Worm (Caenorhabditis elegans) whole organism, L3 larva: ENCODE results near the gene clec-168.
A peak's percentile ranks its signal among the peaks of the same experiment; 100 is the strongest.

Experiments used
- R02D3.7 ChIP-seq: fragments of 150-350 bp; optimal IDR thresholded peaks from 2 replicates; lab custom pipeline; 2014; ENCODE audit warnings: missing biosample characterization, missing genetic modification characterization
- ZK546.5 ChIP-seq: sonication (generic microtip); optimal IDR thresholded peaks from 2 replicates; lab custom pipeline; 2017; ENCODE audit warnings: missing biosample characterization, missing genetic modification characterization
- aly-2 ChIP-seq: fragments of 150-350 bp; optimal IDR thresholded peaks from 2 replicates; lab custom pipeline; 2014; ENCODE audit warnings: missing biosample characterization, missing genetic modification characterization
- ama-1 ChIP-seq: fragments of 150-350 bp; optimal IDR thresholded peaks from 2 replicates; lab custom pipeline; 2018
- ceh-16 ChIP-seq: sonication (generic microtip); optimal IDR thresholded peaks from 2 replicates; lab custom pipeline; 2017; ENCODE audit warnings: missing biosample characterization, missing genetic modification characterization
- ceh-28 ChIP-seq: fragments of 150-350 bp; optimal IDR thresholded peaks from 2 replicates; lab custom pipeline; 2014; ENCODE audit warnings: missing biosample characterization, missing genetic modification reagents, missing genetic modification characterization
- ceh-82 ChIP-seq: fragments of 150-350 bp; optimal IDR thresholded peaks from 2 replicates; lab custom pipeline; 2014; ENCODE audit warnings: missing biosample characterization, missing genetic modification characterization
- ceh-9 ChIP-seq: sonication (generic microtip); optimal IDR thresholded peaks from 2 replicates; lab custom pipeline; 2018; ENCODE audit warnings: missing biosample characterization, missing genetic modification characterization
- daf-12 ChIP-seq: fragments of 150-350 bp; optimal IDR thresholded peaks from 2 replicates; lab custom pipeline; 2014; ENCODE audit warnings: missing biosample characterization, missing genetic modification reagents, missing genetic modification characterization
- egl-27 ChIP-seq: sonication (generic microtip); optimal IDR thresholded peaks from 4 replicates; lab custom pipeline; 2017; ENCODE audit warnings: missing biosample characterization, missing genetic modification reagents, missing genetic modification characterization
- egl-5 ChIP-seq: fragments of 150-350 bp; optimal IDR thresholded peaks from 2 replicates; lab custom pipeline; 2017; ENCODE audit warnings: missing biosample characterization, missing genetic modification reagents, missing genetic modification characterization, inconsistent platforms
- elt-1 ChIP-seq: fragments of 150-350 bp; optimal IDR thresholded peaks from 2 replicates; lab custom pipeline; 2014; ENCODE audit warnings: missing biosample characterization, missing genetic modification characterization
- elt-2 ChIP-seq: sonication (generic microtip); optimal IDR thresholded peaks from 2 replicates; lab custom pipeline; 2016; ENCODE audit warnings: missing genetic modification reagents, mild to moderate bottlenecking, missing genetic modification characterization, missing compliant biosample characterization
- elt-3 ChIP-seq, 3 experiments: fragments of 150-350 bp in 1 of 3; sonication (generic microtip) in 2 of 3; optimal IDR thresholded peaks; 2 replicates in 2 of 3; 4 replicates in 1 of 3; lab custom pipeline; 2014 to 2017; ENCODE audit warnings: missing biosample characterization in 3 of 3, missing genetic modification characterization in 3 of 3
- eor-1 ChIP-seq, 2 experiments: fragments of 150-350 bp; optimal IDR thresholded peaks; 2 replicates each; lab custom pipeline; 2014 to 2018; ENCODE audit warnings: missing biosample characterization in 2 of 2, missing genetic modification characterization in 2 of 2
- fkh-10 ChIP-seq: sonication (generic microtip); optimal IDR thresholded peaks from 2 replicates; lab custom pipeline; 2017; ENCODE audit warnings: missing biosample characterization, missing genetic modification reagents, missing genetic modification characterization
- fkh-2 ChIP-seq: fragments of 150-350 bp; optimal IDR thresholded peaks from 2 replicates; lab custom pipeline; 2014; ENCODE audit warnings: missing biosample characterization, missing genetic modification reagents, missing genetic modification characterization
- fos-1 ChIP-seq: fragments of 150-350 bp; optimal IDR thresholded peaks from 2 replicates; lab custom pipeline; 2014; ENCODE audit warnings: missing biosample characterization, missing genetic modification characterization
- hmg-11 ChIP-seq: sonication (generic microtip); optimal IDR thresholded peaks from 2 replicates; lab custom pipeline; 2016; ENCODE audit warnings: missing genetic modification characterization, missing compliant biosample characterization
- jun-1 ChIP-seq: fragments of 150-350 bp; optimal IDR thresholded peaks from 2 replicates; lab custom pipeline; 2014; ENCODE audit warnings: missing biosample characterization, missing genetic modification reagents, missing genetic modification characterization
- lin-15B ChIP-seq: fragments of 150-350 bp; optimal IDR thresholded peaks from 2 replicates; lab custom pipeline; 2014; ENCODE audit warnings: missing biosample characterization, missing genetic modification characterization
- lin-39 ChIP-seq: fragments of 150-350 bp; optimal IDR thresholded peaks from 2 replicates; lab custom pipeline; 2018; ENCODE audit warnings: missing biosample characterization, missing genetic modification reagents, missing genetic modification characterization
- lsy-12 ChIP-seq: sonication (generic microtip); optimal IDR thresholded peaks from 2 replicates; lab custom pipeline; 2016; ENCODE audit warnings: mild to moderate bottlenecking, missing genetic modification characterization, missing compliant biosample characterization
- mdl-1 ChIP-seq: fragments of 150-350 bp; optimal IDR thresholded peaks from 2 replicates; lab custom pipeline; 2014; ENCODE audit warnings: missing biosample characterization, missing genetic modification characterization
- mml-1 ChIP-seq: fragments of 150-350 bp; sonication (generic microtip); optimal IDR thresholded peaks from 3 replicates; lab custom pipeline; 2014; ENCODE audit warnings: missing biosample characterization, missing genetic modification characterization
- nfya-1 ChIP-seq: sonication (generic microtip); optimal IDR thresholded peaks from 2 replicates; lab custom pipeline; 2017; ENCODE audit warnings: missing genetic modification characterization, mild to moderate bottlenecking, missing compliant biosample characterization, antibody characterized with exemption, moderate library complexity; ENCODE audit not compliant: insufficient read depth
- nhr-11 ChIP-seq: fragments of 150-350 bp; optimal IDR thresholded peaks from 2 replicates; lab custom pipeline; 2014; ENCODE audit warnings: missing biosample characterization, missing genetic modification characterization
- nhr-12 ChIP-seq: fragments of 150-350 bp; optimal IDR thresholded peaks from 2 replicates; lab custom pipeline; 2014; ENCODE audit warnings: missing biosample characterization, missing genetic modification characterization
- nhr-23 ChIP-seq: fragments of 150-350 bp; optimal IDR thresholded peaks from 2 replicates; lab custom pipeline; 2014; ENCODE audit warnings: missing biosample characterization, missing genetic modification reagents, missing genetic modification characterization
- nhr-237 ChIP-seq: fragments of 150-350 bp; optimal IDR thresholded peaks from 2 replicates; lab custom pipeline; 2014; ENCODE audit warnings: missing biosample characterization, missing genetic modification characterization
- nhr-25 ChIP-seq: sonication (generic microtip); optimal IDR thresholded peaks from 2 replicates; lab custom pipeline; 2017; ENCODE audit warnings: missing biosample characterization, missing genetic modification characterization
- nhr-28 ChIP-seq: fragments of 150-350 bp; optimal IDR thresholded peaks from 2 replicates; lab custom pipeline; 2014; ENCODE audit warnings: missing biosample characterization, missing genetic modification characterization
- nhr-43 ChIP-seq: sonication (generic microtip); optimal IDR thresholded peaks from 2 replicates; lab custom pipeline; 2016; ENCODE audit warnings: mild to moderate bottlenecking, missing genetic modification characterization, missing compliant biosample characterization; ENCODE audit not compliant: poor library complexity, severe bottlenecking
- nhr-67 ChIP-seq: fragments of 150-350 bp; optimal IDR thresholded peaks from 2 replicates; lab custom pipeline; 2014; ENCODE audit warnings: missing biosample characterization, missing genetic modification characterization
- nhr-76 ChIP-seq: fragments of 150-350 bp; sonication (generic microtip); optimal IDR thresholded peaks from 5 replicates; lab custom pipeline; 2014; ENCODE audit warnings: missing biosample characterization, missing genetic modification characterization
- nhr-77 ChIP-seq: fragments of 150-350 bp; optimal IDR thresholded peaks from 2 replicates; lab custom pipeline; 2014; ENCODE audit warnings: missing biosample characterization, missing genetic modification characterization
- pha-4 ChIP-seq: fragments of 150-350 bp; optimal IDR thresholded peaks from 2 replicates; lab custom pipeline; 2014; ENCODE audit warnings: missing biosample characterization, missing genetic modification reagents, missing genetic modification characterization
- pqm-1 ChIP-seq: fragments of 150-350 bp; optimal IDR thresholded peaks from 2 replicates; lab custom pipeline; 2017; ENCODE audit warnings: missing biosample characterization, missing genetic modification characterization, inconsistent platforms
- sea-2 ChIP-seq: fragments of 150-350 bp; sonication (generic microtip); optimal IDR thresholded peaks from 4 replicates; lab custom pipeline; 2014; ENCODE audit warnings: missing biosample characterization, missing genetic modification reagents, missing genetic modification characterization
- skn-1 ChIP-seq: fragments of 150-350 bp; optimal IDR thresholded peaks from 2 replicates; lab custom pipeline; 2014; ENCODE audit warnings: missing biosample characterization, missing genetic modification characterization
- snpc-4 ChIP-seq: fragments of 150-350 bp; optimal IDR thresholded peaks from 2 replicates; lab custom pipeline; 2014; ENCODE audit warnings: missing biosample characterization, missing genetic modification characterization
- tbx-2 ChIP-seq: sonication (generic microtip); optimal IDR thresholded peaks from 2 replicates; lab custom pipeline; 2016; ENCODE audit warnings: mild to moderate bottlenecking, missing genetic modification characterization, missing compliant biosample characterization
- unc-39 ChIP-seq: sonication (generic microtip); optimal IDR thresholded peaks from 4 replicates; lab custom pipeline; 2017; ENCODE audit warnings: missing biosample characterization, missing genetic modification characterization
- unc-62 ChIP-seq: fragments of 150-350 bp; sonication (generic microtip); optimal IDR thresholded peaks from 4 replicates; lab custom pipeline; 2014; ENCODE audit warnings: missing biosample characterization, missing genetic modification reagents, missing genetic modification characterization
- zag-1 ChIP-seq: fragments of 150-350 bp; optimal IDR thresholded peaks from 2 replicates; lab custom pipeline; 2014; ENCODE audit warnings: missing biosample characterization, missing genetic modification characterization
- ztf-11 ChIP-seq: fragments of 150-350 bp; optimal IDR thresholded peaks from 2 replicates; lab custom pipeline; 2014; ENCODE audit warnings: missing biosample characterization, missing genetic modification characterization
- ztf-4 ChIP-seq: fragments of 150-350 bp; optimal IDR thresholded peaks from 2 replicates; lab custom pipeline; 2014; ENCODE audit warnings: missing biosample characterization, missing genetic modification characterization

The clec-168 gene

DNA sequence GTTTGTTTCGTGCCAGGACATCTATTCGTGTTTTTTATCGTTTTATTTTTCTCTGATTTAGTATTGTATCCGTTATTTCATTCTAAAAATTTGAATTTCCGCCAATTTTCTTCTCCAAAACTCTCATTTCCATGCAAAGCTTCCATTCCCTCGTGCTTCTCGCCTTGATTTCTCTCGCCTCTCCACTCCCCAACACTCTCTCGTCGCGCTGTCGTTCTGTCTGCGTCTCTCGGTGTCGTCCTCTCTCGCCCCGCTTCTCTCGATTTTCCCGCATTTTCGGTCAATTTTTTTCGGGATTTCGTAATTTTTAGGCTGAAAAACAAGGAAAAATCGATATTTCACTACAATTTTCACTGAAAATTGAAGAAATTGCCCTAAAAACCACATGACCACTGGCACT is 17.8 kb downstream of the clec-168 start, which contains the start of gene C09E9.1:
TSS of gene C09E9.1 (plus strand) at position 286 of the 400 bp plus-strand sequence.
- TF ChIP-seq nhr-23 (tag; lab: Kevin White, UChicago) (peak; percentile 6), nhr-67 (no peak), nhr-28 (tag; lab: Kevin White, UChicago) (no peak), eor-1 (tag; optimal IDR thresholded peaks at IDR 0.05; lab: Kevin White, UChicago) (no peak), nhr-77 (no peak), ceh-28 (tag; lab: Kevin White, UChicago) (peak; percentile 61), fos-1 (tag; lab: Kevin White, UChicago) (no peak), fkh-2 (tag; lab: Kevin White, UChicago) (no peak), ceh-82 (tag; lab: Kevin White, UChicago) (no peak), ceh-16 (tag; lab: Kevin White, UChicago) (no peak), ztf-11 (no peak), lsy-12 (tag; lab: Kevin White, UChicago) (no peak), ztf-4 (tag; lab: Kevin White, UChicago) (no peak), fkh-10 (GFP tag; lab: Kevin White, UChicago) (peak; percentile 8), daf-12 (no peak), elt-1 (tag; lab: Kevin White, UChicago) (no peak), nhr-12 (no peak), unc-39 (tag; lab: Kevin White, UChicago) (no peak), pha-4 (peak; percentile 39), jun-1 (tag; lab: Kevin White, UChicago) (peak; percentile 62), egl-27 (tag; lab: Kevin White, UChicago) (no peak), mdl-1 (tag; lab: Kevin White, UChicago) (peak; percentile 97), lin-15B (tag; lab: Kevin White, UChicago) (peak; percentile 88), ama-1 (no peak), nhr-43 (tag; lab: Kevin White, UChicago) (no peak), ceh-9 (tag; lab: Kevin White, UChicago) (no peak), skn-1 (tag; lab: Kevin White, UChicago) (peak; percentile 42), nhr-237 (tag; lab: Kevin White, UChicago) (no peak), nhr-25 (tag; lab: Kevin White, UChicago) (peak; percentile 14), nhr-76 (tag; lab: Kevin White, UChicago) (no peak), nhr-11 (tag; lab: Kevin White, UChicago) (no peak), sea-2 (no peak), elt-2 (tag; lab: Kevin White, UChicago) (peak; percentile 72), R02D3.7 (no peak), aly-2 (tag; lab: Kevin White, UChicago) (no peak), lin-39 (tag; lab: Kevin White, UChicago) (peak; percentile 63), egl-5 (tag; lab: Kevin White, UChicago) (no peak), pqm-1 (no peak), zag-1 (no peak), tbx-2 (tag; lab: Kevin White, UChicago) (no peak), ZK546.5 (tag; lab: Kevin White, UChicago) (no peak), elt-3 (tag; optimal IDR thresholded peaks at IDR 0.05; lab: Kevin White, UChicago) (no peak), hmg-11 (tag; lab: Kevin White, UChicago) (peak; percentile 80), unc-62 (GFP tag; lab: Kevin White, UChicago) (no peak), snpc-4 (tag; lab: Kevin White, UChicago) (peak; percentile 15), nfya-1 (tag; lab: Kevin White, UChicago) (peak; percentile 79), mml-1 (tag; lab: Kevin White, UChicago) (no peak)
